Fruit fly (Drosophila melanogaster): ENCODE data around the gene Ref2.

DNA sequence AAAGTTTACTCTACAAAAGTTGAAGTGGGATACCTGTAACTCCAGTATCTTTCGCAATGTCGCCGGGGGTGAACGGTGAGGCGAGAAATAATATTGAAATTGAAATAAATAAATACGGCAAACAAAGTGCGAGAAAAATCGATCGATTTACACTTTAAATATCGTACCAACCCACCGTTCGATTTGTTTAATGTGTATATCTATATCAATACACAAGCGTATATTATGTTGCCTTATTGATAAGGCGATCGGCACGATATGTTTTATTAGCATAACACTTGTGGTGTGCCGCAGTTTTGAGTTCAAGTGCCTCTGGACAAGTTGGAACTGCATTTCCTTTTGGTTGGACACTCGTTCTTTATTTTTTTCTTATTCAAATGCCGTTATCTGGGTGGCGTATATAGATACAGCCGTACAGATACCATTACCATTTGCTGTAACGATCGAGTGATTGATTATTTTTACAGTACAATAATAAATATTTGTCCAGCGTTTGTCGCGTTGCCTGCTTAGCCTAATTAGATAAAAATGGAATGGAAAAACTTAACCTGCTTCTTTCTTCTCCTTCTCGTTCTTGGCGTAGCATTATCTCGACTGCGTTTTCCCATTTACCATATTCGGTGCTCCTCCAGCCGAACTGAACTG is 57.2 kb downstream of the Ref2 start:
- no peak for TF ChIP-seq Rx (GFP tag; IDR thresholded peaks at IDR 0.05)
- TF ChIP-seq cwo (GFP tag; optimal IDR thresholded peaks at IDR 0.05) = no peak
- no peak for TF ChIP-seq Dll (GFP tag; IDR thresholded peaks at IDR 0.05; ENCODE audit: partially characterized antibody)
- peak; percentile 79 for TF ChIP-seq grn (GFP tag; optimal IDR thresholded peaks at IDR 0.05)
- no peak for TF ChIP-seq CG4730 (GFP tag; IDR thresholded peaks at IDR 0.05)
- no peak for TF ChIP-seq stc (GFP tag; IDR thresholded peaks at IDR 0.05)
- TF ChIP-seq CG12104 (GFP tag; optimal IDR thresholded peaks at IDR 0.05) = no peak
- TF ChIP-seq CG15011 (GFP tag; optimal IDR thresholded peaks at IDR 0.05) = no peak
- TF ChIP-seq CG4854 (GFP tag; optimal IDR thresholded peaks at IDR 0.05) = no peak
- TF ChIP-seq br (optimal IDR thresholded peaks at IDR 0.05) = no peak
- no peak for TF ChIP-seq Dad (GFP tag; optimal IDR thresholded peaks at IDR 0.05)
- TF ChIP-seq Blimp-1 (GFP tag; optimal IDR thresholded peaks at IDR 0.05) = no peak
- no peak for TF ChIP-seq Optix (GFP tag; IDR thresholded peaks at IDR 0.05)
- no peak for TF ChIP-seq Mrtf (GFP tag; IDR thresholded peaks at IDR 0.05)

Data from whole organism, embryonic.